Fruit fly (Drosophila melanogaster) whole organism, adult: ENCODE results near the gene CG42674.

Experiments used
- Clk ChIP-seq: fragments of 200-800 bp; sonication (Bioruptor generic); optimal IDR thresholded peaks from 2 replicates; lab custom pipeline; 2017; ENCODE audit warnings: missing biosample characterization, missing genetic modification characterization
- Crg-1 ChIP-seq: fragments of 200-800 bp; sonication (Bioruptor generic); optimal IDR thresholded peaks from 2 replicates; lab custom pipeline; 2016; ENCODE audit warnings: missing biosample characterization, missing genetic modification characterization
- cnc ChIP-seq, 2 experiments: fragments of >200 bp; optimal IDR thresholded peaks; 2 replicates each; lab custom pipeline; 2017
- tj ChIP-seq: fragments of 200-800 bp; sonication (Bioruptor generic); optimal IDR thresholded peaks from 3 replicates; lab custom pipeline; 2017; ENCODE audit warnings: missing biosample characterization, mild to moderate bottlenecking, missing genetic modification characterization, moderate library complexity
- toe ChIP-seq: fragments of 200-800 bp; sonication (Bioruptor generic); optimal IDR thresholded peaks from 2 replicates; lab custom pipeline; 2016; ENCODE audit warnings: missing biosample characterization, missing genetic modification characterization

DNA sequence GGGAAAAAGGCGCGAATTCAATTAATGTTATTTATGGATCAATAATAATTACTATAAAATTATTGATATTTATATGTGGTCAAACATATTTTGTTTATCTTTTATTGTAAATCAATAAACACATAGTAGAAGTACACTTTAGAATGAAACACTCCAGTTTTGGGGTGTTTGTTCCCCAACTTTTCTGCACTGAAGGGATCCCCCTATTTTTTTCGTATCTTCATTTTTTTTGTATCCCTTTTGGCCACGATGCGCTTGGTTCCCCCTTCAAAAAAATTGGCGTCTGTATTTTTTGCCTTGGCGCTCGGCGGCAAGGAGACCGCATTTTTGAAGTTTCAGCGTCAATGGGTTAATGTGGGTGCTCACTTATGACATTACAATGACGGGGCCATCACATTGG is 42.6 kb upstream of the CG42674 start, which contains the start of gene Clc:
- TF ChIP-seq toe (GFP tag; lab: Kevin White, UChicago) (no peak), Clk (no peak), cnc (optimal IDR thresholded peaks at IDR 0.05; lab: Kevin White, UChicago) (no peak), Crg-1 (GFP tag; lab: Kevin White, UChicago) (no peak), tj (GFP tag; lab: Kevin White, UChicago) (no peak)
